Worm (Caenorhabditis elegans): ENCODE measurements around the gene ttr-14.

DNA sequence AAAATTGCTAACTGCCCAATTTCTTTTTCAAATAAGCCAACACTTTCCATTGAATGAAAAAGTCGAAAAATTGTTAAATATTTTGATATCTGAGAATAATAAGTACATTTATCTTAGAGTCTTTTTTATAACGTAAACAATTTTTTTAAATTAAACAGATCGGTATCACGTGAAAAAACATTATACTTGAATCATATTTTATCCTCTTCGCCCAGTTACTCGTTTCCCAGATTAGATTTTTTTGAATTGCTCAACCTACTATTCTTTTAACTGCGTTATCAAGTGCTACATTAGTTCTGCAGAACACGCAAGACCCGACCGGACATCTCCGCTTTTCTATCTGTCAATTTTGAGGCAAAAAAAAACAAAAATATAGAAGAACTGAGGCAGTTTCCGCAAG is 17.1 kb downstream of the ttr-14 start, which contains the start of gene F31B12.4:
- TF ChIP-seq unc-62 (GFP tag; optimal IDR thresholded peaks at IDR 0.05) (no peak), bed-2 (GFP tag; IDR thresholded peaks at IDR 0.05) (no peak), ceh-27 (GFP tag; optimal IDR thresholded peaks at IDR 0.05) (no peak), F52B5.7 (tag; optimal IDR thresholded peaks at IDR 0.05) (no peak), mel-28 (tag; optimal IDR thresholded peaks at IDR 0.05; ENCODE audit: borderline replicate concordance) (no peak), rec-8 (tag; optimal IDR thresholded peaks at IDR 0.05) (no peak), lin-54 (GFP tag; optimal IDR thresholded peaks at IDR 0.05) (no peak)
